Worm (Caenorhabditis elegans) whole organism, L4/young adult: ENCODE measurements around the gene B0496.2.

ENCODE experiments used
- W03F9.2 ChIP-seq: fragments of 150-350 bp; optimal IDR thresholded peaks from 2 replicates; lab custom pipeline; 2014; ENCODE audit warnings: missing biosample characterization, missing genetic modification characterization
- dao-5 ChIP-seq: sonication (generic microtip); optimal IDR thresholded peaks from 2 replicates; lab custom pipeline; 2016; ENCODE audit warnings: missing genotype, missing genetic modification characterization, moderate library complexity, missing compliant biosample characterization
- him-1 ChIP-seq: sonication (generic microtip); optimal IDR thresholded peaks from 2 replicates; lab custom pipeline; 2016; ENCODE audit warnings: missing genotype, missing genetic modification reagents, missing genetic modification characterization, missing compliant biosample characterization

ce11 chrIV:7456225-7456624 is 8.6 kb downstream of the B0496.2 start, which contains the start of gene F13B6.1:
- TF ChIP-seq W03F9.2 (tag; lab: Kevin White, UChicago), result no peak
- TF ChIP-seq him-1 (tag; lab: Kevin White, UChicago), result no peak
- TF ChIP-seq dao-5, result no peak
